Fruit fly (Drosophila melanogaster) whole organism, embryonic: ENCODE results near the gene Dif.

ENCODE experiments used
- ATbp ChIP-seq: fragments of 200-800 bp; sonication (Bioruptor generic); optimal IDR thresholded peaks from 2 replicates; lab custom pipeline; 2017; ENCODE audit warnings: missing biosample characterization, mild to moderate bottlenecking, missing genetic modification characterization, missing genetic modification reagents
- CG10147 ChIP-seq: fragments of 200-800 bp; sonication (Bioruptor generic); optimal IDR thresholded peaks from 2 replicates; lab custom pipeline; 2019; ENCODE audit warnings: missing biosample characterization, mild to moderate bottlenecking, missing genetic modification characterization, moderate library complexity
- CG11504 ChIP-seq: fragments of 200-800 bp; sonication (Bioruptor generic); optimal IDR thresholded peaks from 3 replicates; lab custom pipeline; 2019; ENCODE audit warnings: missing biosample characterization, mild to moderate bottlenecking, missing genetic modification characterization, moderate library complexity
- CG13624 ChIP-seq: fragments of 200-800 bp; sonication (Bioruptor generic); optimal IDR thresholded peaks from 2 replicates; lab custom pipeline; 2016; ENCODE audit warnings: missing biosample characterization, missing genetic modification characterization
- CG13775 ChIP-seq: fragments of 200-800 bp; sonication (Bioruptor generic); optimal IDR thresholded peaks from 3 replicates; lab custom pipeline; 2017; ENCODE audit warnings: missing biosample characterization, mild to moderate bottlenecking, missing genetic modification characterization
- CG13894 ChIP-seq: fragments of 200-800 bp; sonication (Bioruptor generic); optimal IDR thresholded peaks from 3 replicates; lab custom pipeline; 2018; ENCODE audit warnings: missing biosample characterization, mild to moderate bottlenecking, missing genetic modification characterization, moderate library complexity
- CG14014 ChIP-seq: fragments of 200-800 bp; sonication (Bioruptor generic); IDR thresholded peaks from 2 replicates; pipeline ENCODE4 v1.3.6; 2022; ENCODE audit warnings: missing biosample characterization, missing genetic modification characterization
- CG15514 ChIP-seq: fragments of 200-800 bp; sonication (Bioruptor generic); optimal IDR thresholded peaks from 3 replicates; lab custom pipeline; 2017; ENCODE audit warnings: missing biosample characterization, missing genetic modification characterization, mild to moderate bottlenecking, moderate library complexity, missing genetic modification reagents
- CG15696 ChIP-seq: fragments of 200-800 bp; sonication (Bioruptor generic); optimal IDR thresholded peaks from 2 replicates; lab custom pipeline; 2019; ENCODE audit warnings: missing biosample characterization, mild to moderate bottlenecking, missing genetic modification characterization, moderate library complexity
- CG1603 ChIP-seq: fragments of 200-800 bp; sonication (Bioruptor generic); optimal IDR thresholded peaks from 2 replicates; lab custom pipeline; 2019; ENCODE audit warnings: missing biosample characterization, mild to moderate bottlenecking, missing genetic modification characterization, moderate library complexity
- CG16815 ChIP-seq: fragments of 200-800 bp; sonication (Bioruptor generic); optimal IDR thresholded peaks from 3 replicates; lab custom pipeline; 2017; ENCODE audit warnings: missing biosample characterization, mild to moderate bottlenecking, missing genetic modification characterization
- CG17186 ChIP-seq: fragments of 200-800 bp; sonication (Bioruptor generic); optimal IDR thresholded peaks from 3 replicates; lab custom pipeline; 2017; ENCODE audit warnings: missing biosample characterization, missing genetic modification reagents, missing genetic modification characterization
- CG17802 ChIP-seq: fragments of 200-800 bp; sonication (Bioruptor generic); optimal IDR thresholded peaks from 2 replicates; lab custom pipeline; 2018; ENCODE audit warnings: missing biosample characterization, mild to moderate bottlenecking, missing genetic modification characterization, moderate library complexity
- CG3163 ChIP-seq: fragments of 200-800 bp; sonication (Bioruptor generic); optimal IDR thresholded peaks from 3 replicates; lab custom pipeline; 2016; ENCODE audit warnings: missing biosample characterization, missing genetic modification characterization
- CG4360 ChIP-seq: fragments of 200-800 bp; sonication (Bioruptor generic); IDR thresholded peaks from 2 replicates; pipeline ENCODE4 v1.3.6; 2022; ENCODE audit warnings: missing biosample characterization, missing genetic modification characterization
- CG4617 ChIP-seq: fragments of 200-800 bp; sonication (Bioruptor generic); optimal IDR thresholded peaks from 3 replicates; lab custom pipeline; 2016; ENCODE audit warnings: missing biosample characterization, missing genetic modification characterization, borderline replicate concordance
- CG4707 ChIP-seq: fragments of 200-800 bp; sonication (Bioruptor generic); optimal IDR thresholded peaks from 2 replicates; lab custom pipeline; 2018; ENCODE audit warnings: missing biosample characterization, mild to moderate bottlenecking, missing genetic modification characterization, moderate library complexity
- CG4820 ChIP-seq: fragments of 200-800 bp; sonication (Bioruptor generic); optimal IDR thresholded peaks from 3 replicates; lab custom pipeline; 2016; ENCODE audit warnings: missing biosample characterization, missing genetic modification characterization
- CG7357 ChIP-seq: fragments of 200-800 bp; sonication (Bioruptor generic); IDR thresholded peaks from 3 replicates; pipeline ENCODE4 v1.3.6; 2022; ENCODE audit warnings: missing biosample characterization, missing genetic modification characterization
- CG7987 ChIP-seq: fragments of 200-800 bp; sonication (Bioruptor generic); optimal IDR thresholded peaks from 2 replicates; lab custom pipeline; 2018; ENCODE audit warnings: missing biosample characterization, mild to moderate bottlenecking, missing genetic modification characterization, moderate library complexity
- CG9215 ChIP-seq: fragments of 200-800 bp; sonication (Bioruptor generic); IDR thresholded peaks from 2 replicates; pipeline ENCODE4 v1.3.6; 2022; ENCODE audit warnings: missing biosample characterization, missing genetic modification characterization
- Chrac-16 ChIP-seq: fragments of 200-800 bp; sonication (Bioruptor generic); optimal IDR thresholded peaks from 3 replicates; lab custom pipeline; 2016; ENCODE audit warnings: missing biosample characterization, missing genetic modification characterization
- D19A ChIP-seq: fragments of 200-800 bp; optimal IDR thresholded peaks from 3 replicates; lab custom pipeline; 2019; ENCODE audit warnings: missing biosample characterization, mild to moderate bottlenecking, missing genetic modification characterization, moderate library complexity
- D19B ChIP-seq: fragments of 200-800 bp; sonication (Bioruptor generic); optimal IDR thresholded peaks from 2 replicates; lab custom pipeline; 2017; ENCODE audit warnings: missing biosample characterization, mild to moderate bottlenecking, missing genetic modification characterization
- Dad ChIP-seq: fragments of 200-800 bp; sonication (Bioruptor generic); optimal IDR thresholded peaks from 3 replicates; lab custom pipeline; 2016; ENCODE audit warnings: missing biosample characterization, missing genetic modification characterization
- Dip3 ChIP-seq: fragments of 200-800 bp; sonication (Bioruptor generic); optimal IDR thresholded peaks from 3 replicates; lab custom pipeline; 2016; ENCODE audit warnings: missing biosample characterization, missing genetic modification characterization
- Dll ChIP-seq: fragments of 200-800 bp; sonication (Bioruptor generic); IDR thresholded peaks from 4 replicates; pipeline ENCODE4 v1.3.6; 2022; ENCODE audit warnings: missing biosample characterization, missing genetic modification characterization; ENCODE audit not compliant: partially characterized antibody
- Hr39 ChIP-seq: fragments of >200 bp; optimal IDR thresholded peaks from 2 replicates; lab custom pipeline; 2017
- Mes4 ChIP-seq: fragments of 200-800 bp; sonication (Bioruptor generic); optimal IDR thresholded peaks from 2 replicates; lab custom pipeline; 2016; ENCODE audit warnings: missing biosample characterization, missing genetic modification characterization
- NK7.1 ChIP-seq: fragments of 200-800 bp; sonication (Bioruptor generic); optimal IDR thresholded peaks from 3 replicates; lab custom pipeline; 2016; ENCODE audit warnings: missing biosample characterization, missing genetic modification characterization
- Optix ChIP-seq: fragments of 200-800 bp; sonication (Bioruptor generic); IDR thresholded peaks from 3 replicates; pipeline ENCODE4 v1.3.6; 2022; ENCODE audit warnings: missing biosample characterization, missing genetic modification characterization
- TFAM ChIP-seq: fragments of 200-800 bp; sonication (Bioruptor generic); optimal IDR thresholded peaks from 2 replicates; lab custom pipeline; 2017; ENCODE audit warnings: missing biosample characterization, missing genetic modification characterization, inconsistent platforms
- ap ChIP-seq: fragments of 200-800 bp; sonication (Bioruptor generic); IDR thresholded peaks from 2 replicates; pipeline ENCODE4 v1.3.6; 2022; ENCODE audit warnings: missing biosample characterization, missing genetic modification characterization
- bowl ChIP-seq: fragments of 200-800 bp; sonication (Bioruptor generic); IDR thresholded peaks from 2 replicates; pipeline ENCODE4 v1.3.6; 2022; ENCODE audit warnings: missing biosample characterization, missing genetic modification characterization
- cad ChIP-seq: fragments of >200 bp; optimal IDR thresholded peaks from 2 replicates; lab custom pipeline; 2017; ENCODE audit warnings: missing biosample characterization, missing genetic modification characterization
- cg ChIP-seq: fragments of 200-800 bp; sonication (Bioruptor generic); optimal IDR thresholded peaks from 3 replicates; lab custom pipeline; 2019; ENCODE audit warnings: missing biosample characterization, mild to moderate bottlenecking, missing genetic modification characterization, moderate library complexity
- croc ChIP-seq: fragments of 200-800 bp; sonication (Bioruptor generic); conservative IDR thresholded peaks from 3 replicates; pipeline ENCODE4 v1.3.6; 2022; ENCODE audit warnings: missing biosample characterization, missing genetic modification characterization
- emc ChIP-seq: fragments of 200-800 bp; sonication (Bioruptor generic); optimal IDR thresholded peaks from 2 replicates; lab custom pipeline; 2016; ENCODE audit warnings: missing biosample characterization, missing genetic modification characterization
- eve ChIP-seq, 2 experiments: fragments of >200 bp; optimal IDR thresholded peaks; 2 replicates each; lab custom pipeline; 2017; ENCODE audit warnings: missing biosample characterization in 2 of 2, missing genetic modification characterization in 2 of 2
- ewg ChIP-seq: fragments of 200-800 bp; sonication (Bioruptor generic); optimal IDR thresholded peaks from 3 replicates; lab custom pipeline; 2017; ENCODE audit warnings: mild to moderate bottlenecking, missing biosample characterization, missing genetic modification reagents, missing genetic modification characterization
- h ChIP-seq: fragments of >200 bp; optimal IDR thresholded peaks from 2 replicates; lab custom pipeline; 2017
- hth ChIP-seq: fragments of >200 bp; optimal IDR thresholded peaks from 2 replicates; lab custom pipeline; 2017; ENCODE audit warnings: inconsistent platforms
- org-1 ChIP-seq: fragments of 200-800 bp; sonication (Bioruptor generic); optimal IDR thresholded peaks from 2 replicates; lab custom pipeline; 2017; ENCODE audit warnings: missing biosample characterization, missing genetic modification characterization
- peb ChIP-seq: fragments of 200-800 bp; sonication (Bioruptor generic); IDR thresholded peaks from 2 replicates; pipeline ENCODE4 v1.3.6; 2022; ENCODE audit warnings: missing biosample characterization, missing genetic modification characterization
- pum ChIP-seq: fragments of 200-800 bp; sonication (Bioruptor generic); optimal IDR thresholded peaks from 2 replicates; lab custom pipeline; 2016; ENCODE audit warnings: missing biosample characterization, missing genetic modification characterization
- shn ChIP-seq: fragments of 200-800 bp; sonication (Bioruptor generic); optimal IDR thresholded peaks from 3 replicates; lab custom pipeline; 2016; ENCODE audit warnings: missing biosample characterization, missing genetic modification characterization
- stwl ChIP-seq: fragments of 200-800 bp; sonication (Bioruptor generic); optimal IDR thresholded peaks from 3 replicates; lab custom pipeline; 2018; ENCODE audit warnings: missing biosample characterization, mild to moderate bottlenecking, missing genetic modification characterization, moderate library complexity
- tin ChIP-seq: fragments of 200-800 bp; sonication (Bioruptor generic); optimal IDR thresholded peaks from 3 replicates; lab custom pipeline; 2016; ENCODE audit warnings: missing biosample characterization, missing genetic modification characterization
- tna ChIP-seq: fragments of 200-800 bp; sonication (Bioruptor generic); IDR thresholded peaks from 2 replicates; pipeline ENCODE4 v1.3.6; 2022; ENCODE audit warnings: missing biosample characterization, missing genetic modification characterization; ENCODE audit not compliant: partially characterized antibody
- vfl ChIP-seq: fragments of 200-800 bp; sonication (Bioruptor generic); optimal IDR thresholded peaks from 2 replicates; lab custom pipeline; 2016; ENCODE audit warnings: missing biosample characterization, missing genetic modification characterization
- z ChIP-seq: fragments of 200-800 bp; sonication (Bioruptor generic); IDR thresholded peaks from 3 replicates; pipeline ENCODE4 v1.3.6; 2022; ENCODE audit warnings: missing biosample characterization, missing genetic modification characterization
- zen2 ChIP-seq: fragments of 200-800 bp; sonication (Bioruptor generic); IDR thresholded peaks from 3 replicates; pipeline ENCODE4 v1.3.6; 2022; ENCODE audit warnings: missing biosample characterization, missing genetic modification characterization; ENCODE audit not compliant: partially characterized antibody

Gene Dif

DNA sequence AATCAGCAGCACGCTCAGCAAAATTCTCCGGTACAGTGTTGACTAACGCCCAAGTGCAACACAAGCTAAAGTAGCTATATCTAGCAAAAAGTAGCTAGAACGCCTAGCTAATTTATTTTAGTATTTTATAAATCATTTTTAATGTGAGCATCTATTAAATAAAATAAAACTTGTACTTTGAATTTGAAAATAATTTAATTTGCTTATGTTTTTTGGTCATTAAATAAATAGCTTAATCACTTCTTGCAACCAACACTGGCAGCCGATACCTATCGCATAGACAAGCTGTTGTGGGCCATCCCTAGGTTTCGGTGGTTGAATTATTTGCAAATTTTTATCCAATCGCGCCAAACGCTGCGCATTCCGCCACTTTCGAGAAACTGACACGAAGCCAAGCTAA, 22.6 kb downstream of the Dif start, which contains the start of the genes Polr2J and CG15141 (continued):
- TF ChIP-seq tna (GFP tag; lab: Robert Waterston, UW) (peak; percentile 41; the same call in 1 of the 2 replicates), Optix (GFP tag; lab: Robert Waterston, UW) (peak; percentile 73; the same call in 1 of the 3 replicates), ATbp (peak; percentile 48), Mes4 (peak; percentile 63), Chrac-16 (GFP tag; lab: Kevin White, UChicago) (peak; percentile 90), CG4617 (GFP tag; lab: Kevin White, UChicago) (peak; percentile 89), CG9215 (GFP tag; lab: Robert Waterston, UW) (peak; percentile 88), hth (no peak), Dad (peak; percentile 87), z (GFP tag; lab: Robert Waterston, UW) (no peak), CG4707 (GFP tag; lab: Kevin White, UChicago) (no peak), CG16815 (peak; percentile 87), CG10147 (GFP tag; lab: Kevin White, UChicago) (no peak), CG15696 (tag; lab: Kevin White, UChicago) (peak; percentile 87), ewg (peak; percentile 82), CG7357 (GFP tag; lab: Robert Waterston, UW) (peak; percentile 79), CG17802 (tag; lab: Kevin White, UChicago) (peak; percentile 59), CG3163 (GFP tag; lab: Kevin White, UChicago) (peak; percentile 38), Dll (peak; percentile 96), cad (no peak), cg (GFP tag; lab: Kevin White, UChicago) (no peak), croc (GFP tag; lab: Robert Waterston, UW) (peak; percentile 75), CG11504 (tag; lab: Kevin White, UChicago) (no peak), Dip3 (GFP tag; lab: Kevin White, UChicago) (peak; percentile 82), D19B (GFP tag; lab: Kevin White, UChicago) (peak; percentile 71), emc (GFP tag; lab: Kevin White, UChicago) (peak; percentile 29), tin (GFP tag; lab: Kevin White, UChicago) (peak; percentile 85), NK7.1 (GFP tag; lab: Kevin White, UChicago) (peak; percentile 13), bowl (0 out of 2 replicates have a peak, but pooled peaks have one; percentile 17), CG4360 (GFP tag; lab: Robert Waterston, UW) (no peak), stwl (tag; lab: Kevin White, UChicago) (peak; percentile 95), CG15514 (GFP tag; lab: Kevin White, UChicago) (peak; percentile 78), CG13775 (peak; percentile 92), CG4820 (GFP tag; lab: Kevin White, UChicago) (peak; percentile 83), CG1603 (tag; lab: Kevin White, UChicago) (peak; percentile 59), TFAM (GFP tag; lab: Kevin White, UChicago) (peak; percentile 14), eve (GFP tag; optimal IDR thresholded peaks at IDR 0.05; lab: Kevin White, UChicago) (no peak), D19A (tag; lab: Kevin White, UChicago) (no peak), CG17186 (GFP tag; lab: Kevin White, UChicago) (peak; percentile 63), org-1 (peak; percentile 19), zen2 (GFP tag; lab: Robert Waterston, UW) (no peak; the same call in 2 of the 3 replicates), Hr39 (lab: Kevin White, UChicago) (no peak), h (lab: Kevin White, UChicago) (no peak), peb (GFP tag; lab: Robert Waterston, UW) (peak; percentile 80), CG7987 (GFP tag; lab: Kevin White, UChicago) (peak; percentile 41), CG14014 (peak; percentile 86), pum (GFP tag; lab: Kevin White, UChicago) (peak; percentile 79), ap (GFP tag; lab: Robert Waterston, UW) (peak; percentile 76; the same call in 1 of the 2 replicates), shn (GFP tag; lab: Kevin White, UChicago) (peak; percentile 73), vfl (GFP tag; lab: Kevin White, UChicago) (peak; percentile 66), CG13894 (tag; lab: Kevin White, UChicago) (no peak), CG13624 (GFP tag; lab: Kevin White, UChicago) (peak; percentile 78)
